Fruit fly (Drosophila melanogaster): ENCODE measurements around the gene CG42816.

CG42816 gene

DNA sequence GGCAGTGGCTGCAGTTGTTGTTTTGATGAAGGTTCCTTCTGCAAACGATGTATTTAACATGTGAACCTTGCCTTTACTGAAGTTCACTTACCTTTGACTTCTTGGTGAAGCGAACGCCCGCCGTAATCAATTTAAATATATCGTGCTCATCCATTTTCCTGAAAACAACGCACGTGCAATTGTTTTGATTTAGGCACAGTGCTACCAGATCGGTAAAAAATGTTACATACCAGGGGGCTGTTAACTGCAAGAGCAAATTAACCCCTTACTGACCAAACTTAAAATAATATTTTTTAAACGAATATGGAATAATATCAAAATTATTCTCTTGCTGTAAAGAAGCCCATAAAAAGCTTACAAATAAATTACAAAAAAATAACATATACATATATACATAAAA, 7.1 kb upstream of the CG42816 start, which contains the start of gene ais (continued):
- TF ChIP-seq CG15269 (tag; optimal IDR thresholded peaks at IDR 0.05) (peak; percentile 23), CG15011 (GFP tag; optimal IDR thresholded peaks at IDR 0.05) (no peak), CG2116 (GFP tag; optimal IDR thresholded peaks at IDR 0.05) (no peak), CG6791 (GFP tag; IDR thresholded peaks at IDR 0.05; ENCODE audit: partially characterized antibody) (no peak), CG4424 (GFP tag; optimal IDR thresholded peaks at IDR 0.05) (no peak), CG12236 (GFP tag; optimal IDR thresholded peaks at IDR 0.05) (no peak), Hsf (GFP tag; optimal IDR thresholded peaks at IDR 0.05) (no peak), bab2 (GFP tag; optimal IDR thresholded peaks at IDR 0.05) (no peak), ase (GFP tag; IDR thresholded peaks at IDR 0.05) (no peak), CG5245 (GFP tag; optimal IDR thresholded peaks at IDR 0.05) (no peak), Dfd (GFP tag; optimal IDR thresholded peaks at IDR 0.05) (no peak), CG4360 (GFP tag; IDR thresholded peaks at IDR 0.05) (no peak), CG3838 (GFP tag; optimal IDR thresholded peaks at IDR 0.05) (no peak), CG4820 (GFP tag; optimal IDR thresholded peaks at IDR 0.05) (no peak), cg (GFP tag; optimal IDR thresholded peaks at IDR 0.05) (no peak), Dref (GFP tag; IDR thresholded peaks at IDR 0.05) (no peak), Opbp (GFP tag; IDR thresholded peaks at IDR 0.05; ENCODE audit: partially characterized antibody) (peak; percentile 42; the same call in 1 of the 3 replicates), Sox100B (GFP tag; optimal IDR thresholded peaks at IDR 0.05) (no peak), Oaz (GFP tag; IDR thresholded peaks at IDR 0.05) (no peak; the same call in 1 of the 2 replicates), hth (optimal IDR thresholded peaks at IDR 0.05) (no peak), Stat92E (GFP tag; optimal IDR thresholded peaks at IDR 0.05) (no peak), NFAT (GFP tag; IDR thresholded peaks at IDR 0.05) (no peak), zfh1 (GFP tag; IDR thresholded peaks at IDR 0.05) (no peak), Atf3 (GFP tag; optimal IDR thresholded peaks at IDR 0.05) (no peak), sr (GFP tag; IDR thresholded peaks at IDR 0.05) (no peak), Hmx (GFP tag; optimal IDR thresholded peaks at IDR 0.05) (no peak), MBD-R2 (GFP tag; IDR thresholded peaks at IDR 0.05) (peak; percentile 53), lola (GFP tag; optimal IDR thresholded peaks at IDR 0.05) (no peak), gro (GFP tag; optimal IDR thresholded peaks at IDR 0.05) (no peak), oc (tag; optimal IDR thresholded peaks at IDR 0.05) (no peak), CkIIα-i1 (GFP tag; IDR thresholded peaks at IDR 0.05) (no peak), sens-2 (GFP tag; IDR thresholded peaks at IDR 0.05) (no peak), Asciz (GFP tag; optimal IDR thresholded peaks at IDR 0.05) (no peak), E2f2 (GFP tag; IDR thresholded peaks at IDR 0.05) (peak; percentile 51), CG31224 (GFP tag; IDR thresholded peaks at IDR 0.05) (no peak), CG9932 (GFP tag; IDR thresholded peaks at IDR 0.05) (peak; percentile 62), CG4617 (GFP tag; optimal IDR thresholded peaks at IDR 0.05; ENCODE audit: borderline replicate concordance) (no peak), CG10209 (GFP tag; optimal IDR thresholded peaks at IDR 0.05) (no peak), CG10462 (GFP tag; optimal IDR thresholded peaks at IDR 0.05) (no peak), her (GFP tag; optimal IDR thresholded peaks at IDR 0.05) (no peak), CG8765 (GFP tag; IDR thresholded peaks at IDR 0.05) (no peak), ttk (GFP tag; IDR thresholded peaks at IDR 0.05) (no peak), Ravus (GFP tag; IDR thresholded peaks at IDR 0.05) (no peak), nom (GFP tag; optimal IDR thresholded peaks at IDR 0.05) (no peak), CG9797 (GFP tag; optimal IDR thresholded peaks at IDR 0.05) (no peak), crc (GFP tag; optimal IDR thresholded peaks at IDR 0.05) (no peak), sob (GFP tag; IDR thresholded peaks at IDR 0.05) (no peak), HmgZ (tag; optimal IDR thresholded peaks at IDR 0.05) (peak; percentile 22), vfl (GFP tag; optimal IDR thresholded peaks at IDR 0.05) (no peak), Max (GFP tag; optimal IDR thresholded peaks at IDR 0.05) (peak; percentile 62), Rfx (GFP tag; IDR thresholded peaks at IDR 0.05) (no peak), nerfin-2 (GFP tag; IDR thresholded peaks at IDR 0.05; ENCODE audit: partially characterized antibody) (no peak)

Data from whole organism, embryonic.